Fruit fly (Drosophila melanogaster) whole organism, embryonic: ENCODE data around the gene CG7320.

Experiments used
- Bgb ChIP-seq: fragments of 200-800 bp; sonication (Bioruptor generic); IDR thresholded peaks from 2 replicates; pipeline ENCODE4 v1.3.6; 2022; ENCODE audit warnings: missing biosample characterization, missing genetic modification characterization; ENCODE audit not compliant: partially characterized antibody
- Bteb2 ChIP-seq: fragments of 200-800 bp; sonication (Bioruptor generic); optimal IDR thresholded peaks from 2 replicates; lab custom pipeline; 2016; ENCODE audit warnings: missing biosample characterization, missing genetic modification characterization
- CG11560 ChIP-seq: fragments of 200-800 bp; sonication (Bioruptor generic); IDR thresholded peaks from 3 replicates; pipeline ENCODE4 v1.3.6; 2022; ENCODE audit warnings: missing biosample characterization, missing genetic modification characterization
- CG13287 ChIP-seq: fragments of 200-800 bp; sonication (Bioruptor generic); IDR thresholded peaks from 2 replicates; pipeline ENCODE4 v1.3.6; 2022; ENCODE audit warnings: missing biosample characterization, missing genetic modification characterization; ENCODE audit not compliant: partially characterized antibody
- CG13624 ChIP-seq: fragments of 200-800 bp; sonication (Bioruptor generic); optimal IDR thresholded peaks from 2 replicates; lab custom pipeline; 2016; ENCODE audit warnings: missing biosample characterization, missing genetic modification characterization
- CG13894 ChIP-seq: fragments of 200-800 bp; sonication (Bioruptor generic); optimal IDR thresholded peaks from 3 replicates; lab custom pipeline; 2018; ENCODE audit warnings: missing biosample characterization, mild to moderate bottlenecking, missing genetic modification characterization, moderate library complexity
- CG14710 ChIP-seq: fragments of 200-800 bp; sonication (Bioruptor generic); optimal IDR thresholded peaks from 3 replicates; lab custom pipeline; 2019; ENCODE audit warnings: missing biosample characterization, mild to moderate bottlenecking, missing genetic modification characterization, moderate library complexity
- CG14965 ChIP-seq: fragments of 200-800 bp; sonication (Bioruptor generic); optimal IDR thresholded peaks from 2 replicates; lab custom pipeline; 2016; ENCODE audit warnings: missing biosample characterization, missing genetic modification characterization, borderline replicate concordance
- CG1602 ChIP-seq: fragments of 200-800 bp; sonication (Bioruptor generic); optimal IDR thresholded peaks from 3 replicates; lab custom pipeline; 2016; ENCODE audit warnings: missing biosample characterization, missing genetic modification characterization
- CG1603 ChIP-seq: fragments of 200-800 bp; sonication (Bioruptor generic); optimal IDR thresholded peaks from 2 replicates; lab custom pipeline; 2019; ENCODE audit warnings: missing biosample characterization, mild to moderate bottlenecking, missing genetic modification characterization, moderate library complexity
- CG1647 ChIP-seq: fragments of 200-800 bp; sonication (Bioruptor generic); optimal IDR thresholded peaks from 3 replicates; lab custom pipeline; 2016; ENCODE audit warnings: missing biosample characterization, missing genetic modification characterization
- CG17186 ChIP-seq: fragments of 200-800 bp; sonication (Bioruptor generic); optimal IDR thresholded peaks from 3 replicates; lab custom pipeline; 2017; ENCODE audit warnings: missing biosample characterization, missing genetic modification reagents, missing genetic modification characterization
- CG3065 ChIP-seq: fragments of 200-800 bp; sonication (Bioruptor generic); optimal IDR thresholded peaks from 2 replicates; lab custom pipeline; 2016; ENCODE audit warnings: missing biosample characterization, missing genetic modification characterization
- CG32532 ChIP-seq: fragments of 200-800 bp; sonication (Bioruptor generic); IDR thresholded peaks from 2 replicates; pipeline ENCODE4 v1.3.6; 2022; ENCODE audit warnings: missing biosample characterization, missing genetic modification characterization
- CG32772 ChIP-seq: fragments of 200-800 bp; sonication (Bioruptor generic); IDR thresholded peaks from 2 replicates; pipeline ENCODE4 v1.3.6; 2022; ENCODE audit warnings: missing biosample characterization, missing genetic modification characterization
- CG7372 ChIP-seq: fragments of 200-800 bp; sonication (Bioruptor generic); IDR thresholded peaks from 2 replicates; pipeline ENCODE4 v1.3.6; 2022; ENCODE audit warnings: missing biosample characterization, missing genetic modification characterization
- CG7839 ChIP-seq: fragments of 200-800 bp; sonication (Bioruptor generic); optimal IDR thresholded peaks from 3 replicates; lab custom pipeline; 2018; ENCODE audit warnings: missing biosample characterization, mild to moderate bottlenecking, missing genetic modification characterization, moderate library complexity
- CG7963 ChIP-seq: fragments of 200-800 bp; sonication (Bioruptor generic); IDR thresholded peaks from 3 replicates; pipeline ENCODE4 v1.3.6; 2022; ENCODE audit warnings: missing biosample characterization, missing genetic modification characterization; ENCODE audit not compliant: partially characterized antibody
- CG9609 ChIP-seq: fragments of 200-800 bp; sonication (Bioruptor generic); optimal IDR thresholded peaks from 3 replicates; lab custom pipeline; 2016; ENCODE audit warnings: missing biosample characterization, missing genetic modification characterization
- CHES-1-like ChIP-seq: fragments of 200-800 bp; sonication (Bioruptor generic); optimal IDR thresholded peaks from 2 replicates; lab custom pipeline; 2016; ENCODE audit warnings: missing biosample characterization, missing genetic modification characterization
- Camta ChIP-seq: fragments of 200-800 bp; sonication (Bioruptor generic); optimal IDR thresholded peaks from 2 replicates; lab custom pipeline; 2016; ENCODE audit warnings: missing biosample characterization, missing genetic modification characterization
- CkIIα-i1 ChIP-seq: fragments of 200-800 bp; sonication (Bioruptor generic); IDR thresholded peaks from 2 replicates; pipeline ENCODE4 v1.3.6; 2022; ENCODE audit warnings: missing biosample characterization, missing genetic modification characterization
- Dfd ChIP-seq, 2 experiments: fragments of >200 bp; optimal IDR thresholded peaks; 2 replicates each; lab custom pipeline; 2017; ENCODE audit warnings: missing biosample characterization in 2 of 2, missing genetic modification characterization in 2 of 2
- Dip2 ChIP-seq: fragments of 200-800 bp; sonication (Bioruptor generic); IDR thresholded peaks from 2 replicates; pipeline ENCODE4 v1.3.6; 2022; ENCODE audit warnings: missing biosample characterization, missing genetic modification characterization
- Fer3 ChIP-seq: fragments of 200-800 bp; sonication (Bioruptor generic); optimal IDR thresholded peaks from 2 replicates; lab custom pipeline; 2018; ENCODE audit warnings: missing biosample characterization, mild to moderate bottlenecking, missing genetic modification characterization, moderate library complexity
- HHEX ChIP-seq: fragments of 200-800 bp; sonication (Bioruptor generic); optimal IDR thresholded peaks from 3 replicates; lab custom pipeline; 2017; ENCODE audit warnings: missing biosample characterization, mild to moderate bottlenecking, missing genetic modification characterization, missing genetic modification reagents
- Hr39 ChIP-seq: fragments of >200 bp; optimal IDR thresholded peaks from 2 replicates; lab custom pipeline; 2017
- Hsf ChIP-seq: fragments of 200-800 bp; sonication (Bioruptor generic); optimal IDR thresholded peaks from 3 replicates; lab custom pipeline; 2016; ENCODE audit warnings: missing biosample characterization, missing genetic modification characterization
- Lim3 ChIP-seq: fragments of 200-800 bp; sonication (Bioruptor generic); IDR thresholded peaks from 2 replicates; pipeline ENCODE4 v1.3.6; 2022; ENCODE audit warnings: missing biosample characterization, missing genetic modification characterization
- MBD-R2 ChIP-seq: fragments of 200-800 bp; sonication (Bioruptor generic); IDR thresholded peaks from 2 replicates; pipeline ENCODE4 v1.3.6; 2022; ENCODE audit warnings: missing biosample characterization, missing genetic modification characterization
- Ssrp ChIP-seq: fragments of 200-800 bp; sonication (Bioruptor generic); optimal IDR thresholded peaks from 2 replicates; lab custom pipeline; 2018; ENCODE audit warnings: missing biosample characterization, mild to moderate bottlenecking, missing genetic modification characterization, moderate library complexity
- Taf1 ChIP-seq: fragments of 200-800 bp; sonication (Bioruptor generic); IDR thresholded peaks from 2 replicates; pipeline ENCODE4 v1.3.6; 2022; ENCODE audit warnings: missing biosample characterization, missing genetic modification characterization
- ab ChIP-seq: fragments of 200-800 bp; sonication (Bioruptor generic); optimal IDR thresholded peaks from 2 replicates; lab custom pipeline; 2016; ENCODE audit warnings: missing biosample characterization, missing genetic modification characterization
- al ChIP-seq: fragments of 200-800 bp; sonication (Bioruptor generic); IDR thresholded peaks from 2 replicates; pipeline ENCODE4 v1.3.6; 2022; ENCODE audit warnings: missing biosample characterization, missing genetic modification characterization
- bbx ChIP-seq: fragments of 200-800 bp; sonication (Bioruptor generic); IDR thresholded peaks from 2 replicates; pipeline ENCODE4 v1.3.6; 2022; ENCODE audit warnings: missing biosample characterization, missing genetic modification characterization; ENCODE audit not compliant: partially characterized antibody
- bigmax ChIP-seq: fragments of 200-800 bp; sonication (Bioruptor generic); optimal IDR thresholded peaks from 2 replicates; lab custom pipeline; 2018; ENCODE audit warnings: missing biosample characterization, mild to moderate bottlenecking, missing genetic modification characterization
- crc ChIP-seq: fragments of 200-800 bp; sonication (Bioruptor generic); optimal IDR thresholded peaks from 2 replicates; lab custom pipeline; 2016; ENCODE audit warnings: missing biosample characterization, missing genetic modification characterization
- da ChIP-seq: fragments of 200-800 bp; sonication (Bioruptor generic); optimal IDR thresholded peaks from 2 replicates; lab custom pipeline; 2016; ENCODE audit warnings: missing biosample characterization, missing genetic modification characterization
- emc ChIP-seq: fragments of 200-800 bp; sonication (Bioruptor generic); optimal IDR thresholded peaks from 2 replicates; lab custom pipeline; 2016; ENCODE audit warnings: missing biosample characterization, missing genetic modification characterization
- gce ChIP-seq: fragments of 200-800 bp; sonication (Bioruptor generic); IDR thresholded peaks from 3 replicates; pipeline ENCODE4 v1.3.6; 2022; ENCODE audit warnings: missing biosample characterization, missing genetic modification characterization
- grn ChIP-seq: fragments of 200-800 bp; sonication (Bioruptor generic); optimal IDR thresholded peaks from 3 replicates; lab custom pipeline; 2017; ENCODE audit warnings: missing biosample characterization, missing genetic modification characterization
- gsb-n ChIP-seq: fragments of 200-800 bp; sonication (Bioruptor generic); optimal IDR thresholded peaks from 3 replicates; lab custom pipeline; 2018; ENCODE audit warnings: missing biosample characterization, mild to moderate bottlenecking, missing genetic modification characterization
- insv ChIP-seq, 2 experiments: fragments of 200-800 bp; sonication (Bioruptor generic); optimal IDR thresholded peaks; 3 replicates each; lab custom pipeline; 2016 to 2018; ENCODE audit warnings: missing biosample characterization in 2 of 2, missing genetic modification characterization in 2 of 2
- kni ChIP-seq: fragments of 200-800 bp; sonication (Bioruptor generic); optimal IDR thresholded peaks from 3 replicates; lab custom pipeline; 2017; ENCODE audit warnings: mild to moderate bottlenecking, missing biosample characterization, missing genetic modification reagents, missing genetic modification characterization
- pros ChIP-seq: fragments of 200-800 bp; sonication (Bioruptor generic); optimal IDR thresholded peaks from 3 replicates; lab custom pipeline; 2019; ENCODE audit warnings: missing biosample characterization, mild to moderate bottlenecking, missing genetic modification characterization, moderate library complexity
- run ChIP-seq: fragments of 200-800 bp; sonication (Bioruptor generic); optimal IDR thresholded peaks from 3 replicates; lab custom pipeline; 2018; ENCODE audit warnings: missing biosample characterization, mild to moderate bottlenecking, missing genetic modification characterization
- slp2 ChIP-seq: fragments of 200-800 bp; sonication (Bioruptor generic); optimal IDR thresholded peaks from 2 replicates; lab custom pipeline; 2016; ENCODE audit warnings: missing biosample characterization, missing genetic modification characterization
- tna ChIP-seq: fragments of 200-800 bp; sonication (Bioruptor generic); IDR thresholded peaks from 2 replicates; pipeline ENCODE4 v1.3.6; 2022; ENCODE audit warnings: missing biosample characterization, missing genetic modification characterization; ENCODE audit not compliant: partially characterized antibody
- vnd ChIP-seq: fragments of 200-800 bp; sonication (Bioruptor generic); IDR thresholded peaks from 3 replicates; pipeline ENCODE4 v1.3.6; 2022; ENCODE audit warnings: missing biosample characterization, missing genetic modification characterization; ENCODE audit not compliant: partially characterized antibody

Gene CG7320

dm6 chr3L:18185542-18186312 lies 15.6 kb upstream of the CG7320 start, which contains the start of gene hid (continued):
- TF ChIP-seq CG9609 (peak; percentile 71), emc (GFP tag; lab: Kevin White, UChicago) (peak; percentile 26), CG13894 (tag; lab: Kevin White, UChicago) (no peak), Dfd (GFP tag; optimal IDR thresholded peaks at IDR 0.05; lab: Kevin White, UChicago) (no peak), insv (GFP tag; optimal IDR thresholded peaks at IDR 0.05; lab: Kevin White, UChicago) (peak in 1 of 2 experiments; percentile 51), CG14965 (GFP tag; lab: Kevin White, UChicago) (peak; percentile 51), grn (GFP tag; lab: Kevin White, UChicago) (peak; percentile 76), kni (peak; percentile 87), da (GFP tag; lab: Kevin White, UChicago) (peak; percentile 42), Fer3 (tag; lab: Kevin White, UChicago) (peak; percentile 69), crc (GFP tag; lab: Kevin White, UChicago) (peak; percentile 62), HHEX (GFP tag; lab: Kevin White, UChicago) (peak; percentile 69), CG13624 (GFP tag; lab: Kevin White, UChicago) (peak; percentile 73), CG14710 (tag; lab: Kevin White, UChicago) (peak; percentile 92), Hsf (GFP tag; lab: Kevin White, UChicago) (peak; percentile 91), bigmax (GFP tag; lab: Kevin White, UChicago) (no peak), CG7963 (GFP tag; lab: Robert Waterston, UW) (no peak), Ssrp (tag; lab: Kevin White, UChicago) (peak; percentile 85), Bgb (GFP tag; lab: Robert Waterston, UW) (no peak), Bteb2 (GFP tag; lab: Kevin White, UChicago) (peak; percentile 60), CG1602 (GFP tag; lab: Kevin White, UChicago) (peak; percentile 91), MBD-R2 (GFP tag; lab: Robert Waterston, UW) (peak; percentile 23; the same call in 1 of the 2 replicates), CG13287 (GFP tag; lab: Robert Waterston, UW) (no peak; the same call in 1 of the 2 replicates), CG11560 (tag; lab: Robert Waterston, UW) (peak; percentile 51; the same call in 1 of the 3 replicates), run (tag; lab: Kevin White, UChicago) (no peak), vnd (no peak), slp2 (GFP tag; lab: Kevin White, UChicago) (peak; percentile 92), CG32772 (GFP tag; lab: Robert Waterston, UW) (peak; percentile 89), pros (GFP tag; lab: Kevin White, UChicago) (peak; percentile 90), Hr39 (lab: Kevin White, UChicago) (no peak), CG1603 (tag; lab: Kevin White, UChicago) (peak; percentile 83), al (GFP tag; lab: Robert Waterston, UW) (peak; percentile 69), tna (GFP tag; lab: Robert Waterston, UW) (no peak), CG3065 (GFP tag; lab: Kevin White, UChicago) (peak; percentile 63), gce (GFP tag; lab: Robert Waterston, UW) (no peak; the same call in 2 of the 3 replicates), ab (GFP tag; lab: Kevin White, UChicago) (peak; percentile 75), CG1647 (GFP tag; lab: Kevin White, UChicago) (peak; percentile 68), CHES-1-like (GFP tag; lab: Kevin White, UChicago) (peak; percentile 82), CG7839 (tag; lab: Kevin White, UChicago) (peak; percentile 89), Taf1 (GFP tag; lab: Robert Waterston, UW) (peak; percentile 54; the same call in 1 of the 2 replicates), CG17186 (GFP tag; lab: Kevin White, UChicago) (peak; percentile 22), Dip2 (no peak), CkIIα-i1 (no peak), CG32532 (GFP tag; lab: Robert Waterston, UW) (peak; percentile 63; the same call in 1 of the 2 replicates), Lim3 (0 out of 2 replicates have a peak, but pooled peaks have one; percentile 25), Camta (GFP tag; lab: Kevin White, UChicago) (peak; percentile 88), CG7372 (GFP tag; lab: Robert Waterston, UW) (peak; percentile 74), gsb-n (peak; percentile 65), bbx (GFP tag; lab: Robert Waterston, UW) (peak; percentile 54; the same call in 1 of the 2 replicates)
